Fruit fly (Drosophila melanogaster): ENCODE results near the gene MED20.

Gene MED20

dm6 chr2L:8029160-8029852 is 43.3 kb downstream of the MED20 start, which contains the start of gene baf (continued):
- TF ChIP-seq inv (GFP tag; IDR thresholded peaks at IDR 0.05; ENCODE audit: partially characterized antibody) (0 out of 2 replicates have a peak, but pooled peaks have one; percentile 35), Rx (GFP tag; IDR thresholded peaks at IDR 0.05) (no peak), CG5953 (GFP tag; IDR thresholded peaks at IDR 0.05) (no peak), BtbVII (GFP tag; optimal IDR thresholded peaks at IDR 0.05) (peak; percentile 13), CG34224 (GFP tag; IDR thresholded peaks at IDR 0.05; ENCODE audit: partially characterized antibody) (peak; percentile 22; the same call in 2 of the 3 replicates), ftz-f1 (GFP tag; optimal IDR thresholded peaks at IDR 0.05) (peak; percentile 37), ems (GFP tag; optimal IDR thresholded peaks at IDR 0.05) (no peak), CG14441 (GFP tag; IDR thresholded peaks at IDR 0.05) (no peak), scrt (GFP tag; optimal IDR thresholded peaks at IDR 0.05) (no peak), CG4730 (GFP tag; IDR thresholded peaks at IDR 0.05) (no peak), CG14667 (GFP tag; IDR thresholded peaks at IDR 0.05) (no peak), Ets97D (GFP tag; optimal IDR thresholded peaks at IDR 0.05) (no peak), CG14965 (GFP tag; optimal IDR thresholded peaks at IDR 0.05; ENCODE audit: borderline replicate concordance) (no peak), nerfin-1 (tag; optimal IDR thresholded peaks at IDR 0.05) (peak; percentile 92), HLH3B (GFP tag; IDR thresholded peaks at IDR 0.05) (no peak), CTCF (GFP tag; optimal IDR thresholded peaks at IDR 0.05) (peak; percentile 68), repo (GFP tag; optimal IDR thresholded peaks at IDR 0.05) (no peak), CG31441 (GFP tag; IDR thresholded peaks at IDR 0.05) (no peak), Scr (GFP tag; IDR thresholded peaks at IDR 0.05; ENCODE audit: partially characterized antibody) (0 out of 2 replicates have a peak, but pooled peaks have one; percentile 11), Drgx (GFP tag; IDR thresholded peaks at IDR 0.05) (no peak), Myb (GFP tag; optimal IDR thresholded peaks at IDR 0.05) (peak; percentile 90), Vsx1 (GFP tag; optimal IDR thresholded peaks at IDR 0.05) (no peak), ro (GFP tag; IDR thresholded peaks at IDR 0.05) (no peak), CG1832 (GFP tag; optimal IDR thresholded peaks at IDR 0.05) (no peak), pum (GFP tag; optimal IDR thresholded peaks at IDR 0.05) (no peak), CG12104 (GFP tag; optimal IDR thresholded peaks at IDR 0.05) (no peak), CG10979 (tag; optimal IDR thresholded peaks at IDR 0.05) (no peak), CG1603 (tag; optimal IDR thresholded peaks at IDR 0.05) (no peak), ranshi (GFP tag; IDR thresholded peaks at IDR 0.05) (no peak), Nf-YB (GFP tag; optimal IDR thresholded peaks at IDR 0.05) (no peak), gcm (GFP tag; optimal IDR thresholded peaks at IDR 0.05) (no peak), p53 (GFP tag; optimal IDR thresholded peaks at IDR 0.05) (no peak), amos (GFP tag; IDR thresholded peaks at IDR 0.05; ENCODE audit: partially characterized antibody) (peak; percentile 60; the same call in 1 of the 2 replicates), btn (GFP tag; optimal IDR thresholded peaks at IDR 0.05) (no peak), pzg (GFP tag; optimal IDR thresholded peaks at IDR 0.05) (peak; percentile 61), sens (GFP tag) (peak; percentile 25), sna (GFP tag; IDR thresholded peaks at IDR 0.05; ENCODE audit: partially characterized antibody) (no peak), hth (optimal IDR thresholded peaks at IDR 0.05) (no peak), CG43689 (GFP tag; IDR thresholded peaks at IDR 0.05) (no peak), Usf (GFP tag; optimal IDR thresholded peaks at IDR 0.05) (no peak), CG15011 (GFP tag; optimal IDR thresholded peaks at IDR 0.05) (no peak), CG4617 (GFP tag; optimal IDR thresholded peaks at IDR 0.05; ENCODE audit: borderline replicate concordance) (no peak), CG7556 (GFP tag; optimal IDR thresholded peaks at IDR 0.05) (no peak), CG10274 (GFP tag; optimal IDR thresholded peaks at IDR 0.05) (no peak), CG2199 (GFP tag; IDR thresholded peaks at IDR 0.05) (no peak), CG17186 (GFP tag; optimal IDR thresholded peaks at IDR 0.05) (peak; percentile 34), bbx (GFP tag; IDR thresholded peaks at IDR 0.05; ENCODE audit: partially characterized antibody) (no peak), br (optimal IDR thresholded peaks at IDR 0.05) (no peak), E2f1 (GFP tag; IDR thresholded peaks at IDR 0.05) (no peak), CG17361 (GFP tag; IDR thresholded peaks at IDR 0.05) (0 out of 3 replicates have a peak, but pooled peaks have one; percentile 16), CG9876 (GFP tag; optimal IDR thresholded peaks at IDR 0.05) (no peak)

All from whole organism, embryonic.